Fruit fly (Drosophila melanogaster): ENCODE measurements around the gene Bet5.

DNA sequence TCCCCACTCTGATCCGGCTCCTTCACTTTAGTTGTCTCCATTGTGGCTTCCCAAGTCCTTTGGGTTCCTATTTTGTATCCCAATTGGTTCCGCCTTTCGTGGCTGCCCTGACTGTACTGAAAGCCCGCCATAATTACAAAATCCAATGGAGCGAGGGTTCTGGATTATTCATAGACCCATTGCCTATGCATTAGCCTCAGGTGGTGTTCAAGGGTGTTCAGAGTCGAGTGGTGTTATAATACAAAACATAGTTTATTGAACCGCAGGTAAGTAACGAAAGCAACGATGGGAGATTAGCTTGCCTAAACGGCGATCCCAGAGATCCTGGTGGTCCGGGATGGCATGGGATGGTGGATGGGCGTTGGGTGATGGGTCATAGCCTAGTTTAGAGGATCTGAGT, 16.1 kb downstream of the Bet5 start, which contains the start of gene CG15531:
- TF ChIP-seq ovo (GFP tag; optimal IDR thresholded peaks at IDR 0.05) (no peak), kay (GFP tag; ENCODE audit: borderline replicate concordance) (no peak)
